Worm (Caenorhabditis elegans) whole organism, L2 larva: ENCODE data around the gene ZK1248.20.

ENCODE experiments used
- F13H6.1 ChIP-seq: sonication (generic microtip); optimal IDR thresholded peaks from 2 replicates; lab custom pipeline; 2016; ENCODE audit warnings: missing genetic modification characterization, missing compliant biosample characterization
- R02D3.7 ChIP-seq: fragments of 150-350 bp; optimal IDR thresholded peaks from 2 replicates; lab custom pipeline; 2014; ENCODE audit warnings: missing biosample characterization, missing genetic modification characterization
- Y55F3AM.14 ChIP-seq: fragments of 200-800 bp; sonication (Bioruptor generic); optimal IDR thresholded peaks from 2 replicates; lab custom pipeline; 2018; ENCODE audit warnings: mild to moderate bottlenecking, missing genetic modification characterization, missing compliant biosample characterization
- ZK546.5 ChIP-seq: sonication (generic microtip); optimal IDR thresholded peaks from 2 replicates; lab custom pipeline; 2017; ENCODE audit warnings: missing biosample characterization, missing genetic modification characterization
- alr-1 ChIP-seq: fragments of 150-350 bp; optimal IDR thresholded peaks from 2 replicates; lab custom pipeline; 2014; ENCODE audit warnings: missing biosample characterization, missing genetic modification characterization
- aly-2 ChIP-seq: fragments of 150-350 bp; optimal IDR thresholded peaks from 2 replicates; lab custom pipeline; 2014; ENCODE audit warnings: missing biosample characterization, missing genetic modification characterization
- ama-1 ChIP-seq: fragments of 150-350 bp; optimal IDR thresholded peaks from 2 replicates; lab custom pipeline; 2018; ENCODE audit warnings: inconsistent platforms
- blmp-1 ChIP-seq: sonication (generic microtip); optimal IDR thresholded peaks from 2 replicates; lab custom pipeline; 2017; ENCODE audit warnings: missing genetic modification characterization, mild to moderate bottlenecking, missing compliant biosample characterization, antibody characterized with exemption, moderate library complexity; ENCODE audit not compliant: insufficient read depth
- ceh-16 ChIP-seq: fragments of 150-350 bp; optimal IDR thresholded peaks from 2 replicates; lab custom pipeline; 2014; ENCODE audit warnings: missing biosample characterization, missing genetic modification characterization
- ceh-82 ChIP-seq: fragments of 150-350 bp; optimal IDR thresholded peaks from 2 replicates; lab custom pipeline; 2014; ENCODE audit warnings: missing biosample characterization, missing genetic modification characterization
- crh-2 ChIP-seq: sonication (generic microtip); optimal IDR thresholded peaks from 2 replicates; lab custom pipeline; 2017; ENCODE audit warnings: missing biosample characterization, missing genetic modification characterization
- dmd-4 ChIP-seq: sonication (generic microtip); optimal IDR thresholded peaks from 2 replicates; lab custom pipeline; 2017; ENCODE audit warnings: missing biosample characterization, missing genetic modification characterization
- egl-27 ChIP-seq: sonication (generic microtip); optimal IDR thresholded peaks from 3 replicates; lab custom pipeline; 2017; ENCODE audit warnings: missing biosample characterization, missing genetic modification reagents, missing genetic modification characterization
- elt-1 ChIP-seq: fragments of 150-350 bp; optimal IDR thresholded peaks from 2 replicates; lab custom pipeline; 2014; ENCODE audit warnings: missing biosample characterization, missing genetic modification characterization
- elt-3 ChIP-seq: sonication (generic microtip); optimal IDR thresholded peaks from 2 replicates; lab custom pipeline; 2017; ENCODE audit warnings: missing biosample characterization, missing genetic modification characterization
- fos-1 ChIP-seq: fragments of 150-350 bp; optimal IDR thresholded peaks from 2 replicates; lab custom pipeline; 2014; ENCODE audit warnings: missing biosample characterization, missing genetic modification characterization
- lin-11 ChIP-seq: fragments of 150-350 bp; sonication (generic microtip); optimal IDR thresholded peaks from 2 replicates; lab custom pipeline; 2014; ENCODE audit warnings: missing biosample characterization, missing genetic modification characterization, inconsistent platforms, mixed read lengths
- lin-13 ChIP-seq: fragments of 150-350 bp; optimal IDR thresholded peaks from 2 replicates; lab custom pipeline; 2014; ENCODE audit warnings: missing biosample characterization, missing genetic modification reagents, missing genetic modification characterization
- lin-39 ChIP-seq: fragments of 150-350 bp; optimal IDR thresholded peaks from 2 replicates; lab custom pipeline; 2014; ENCODE audit warnings: missing biosample characterization, missing genetic modification reagents, missing genetic modification characterization
- lsy-2 ChIP-seq, 2 experiments: fragments of 150-350 bp in 1 of 2; sonication (generic microtip) in 1 of 2; optimal IDR thresholded peaks; 2 replicates each; lab custom pipeline; 2014 to 2017; ENCODE audit warnings: missing biosample characterization in 2 of 2, missing genetic modification characterization in 2 of 2
- mab-5 ChIP-seq: fragments of 150-350 bp; optimal IDR thresholded peaks from 2 replicates; lab custom pipeline; 2014; ENCODE audit warnings: missing biosample characterization, missing genetic modification characterization
- mbf-1 ChIP-seq: sonication (generic microtip); optimal IDR thresholded peaks from 2 replicates; lab custom pipeline; 2017; ENCODE audit warnings: missing biosample characterization, missing genetic modification characterization
- mdl-1 ChIP-seq, 2 experiments: fragments of 150-350 bp in 1 of 2; sonication (generic microtip) in 1 of 2; optimal IDR thresholded peaks; 2 replicates each; lab custom pipeline; 2017; ENCODE audit warnings: missing biosample characterization in 2 of 2, missing genetic modification characterization in 2 of 2
- nhr-11 ChIP-seq: fragments of 150-350 bp; optimal IDR thresholded peaks from 2 replicates; lab custom pipeline; 2014; ENCODE audit warnings: missing biosample characterization, missing genetic modification characterization
- nhr-12 ChIP-seq: fragments of 150-350 bp; optimal IDR thresholded peaks from 2 replicates; lab custom pipeline; 2014; ENCODE audit warnings: missing biosample characterization, missing genetic modification characterization
- nhr-21 ChIP-seq: fragments of 150-350 bp; optimal IDR thresholded peaks from 2 replicates; lab custom pipeline; 2014; ENCODE audit warnings: missing biosample characterization, missing genetic modification characterization
- nhr-23 ChIP-seq: fragments of 150-350 bp; optimal IDR thresholded peaks from 2 replicates; lab custom pipeline; 2014; ENCODE audit warnings: missing biosample characterization, missing genetic modification reagents, missing genetic modification characterization
- nhr-6 ChIP-seq: fragments of 150-350 bp; optimal IDR thresholded peaks from 2 replicates; lab custom pipeline; 2014; ENCODE audit warnings: missing biosample characterization, missing genetic modification characterization
- peb-1 ChIP-seq: fragments of 150-350 bp; optimal IDR thresholded peaks from 2 replicates; lab custom pipeline; 2014; ENCODE audit warnings: missing biosample characterization, missing genetic modification characterization
- skn-1 ChIP-seq: sonication (generic microtip); optimal IDR thresholded peaks from 2 replicates; lab custom pipeline; 2017; ENCODE audit warnings: missing biosample characterization, missing genetic modification characterization
- sma-3 ChIP-seq: sonication (generic microtip); optimal IDR thresholded peaks from 2 replicates; lab custom pipeline; 2016; ENCODE audit warnings: missing genetic modification reagents, missing genetic modification characterization, missing compliant biosample characterization
- sma-9 ChIP-seq, 2 experiments: fragments of 150-350 bp in 1 of 2; sonication (generic microtip) in 1 of 2; optimal IDR thresholded peaks; 2 replicates each; lab custom pipeline; 2014 to 2016; ENCODE audit warnings: missing genetic modification characterization in 2 of 2, mild to moderate bottlenecking in 1 of 2, missing biosample characterization in 1 of 2, missing compliant biosample characterization in 1 of 2, missing genetic modification reagents in 1 of 2, moderate library complexity in 1 of 2
- unc-39 ChIP-seq: fragments of 150-350 bp; optimal IDR thresholded peaks from 2 replicates; lab custom pipeline; 2014; ENCODE audit warnings: missing biosample characterization, missing genetic modification characterization
- unc-62 ChIP-seq: fragments of 150-350 bp; optimal IDR thresholded peaks from 2 replicates; lab custom pipeline; 2014; ENCODE audit warnings: missing biosample characterization, missing genetic modification reagents, missing genetic modification characterization
- ztf-1 ChIP-seq: fragments of 200-800 bp; sonication (Bioruptor generic); conservative IDR thresholded peaks from 2 replicates; pipeline ENCODE4 v1.3.6; 2022; ENCODE audit warnings: missing genetic modification characterization, missing compliant biosample characterization
- ztf-11 ChIP-seq: sonication (generic microtip); optimal IDR thresholded peaks from 2 replicates; lab custom pipeline; 2017; ENCODE audit warnings: missing biosample characterization, missing genetic modification characterization
- ztf-4 ChIP-seq: fragments of 150-350 bp; optimal IDR thresholded peaks from 2 replicates; lab custom pipeline; 2014; ENCODE audit warnings: missing biosample characterization, missing genetic modification characterization

ZK1248.20 gene

ce11 chrII:5845441-5845840 is 29.0 kb downstream of the ZK1248.20 start, which contains the start of the genes ZK1248.17 and H41C03.3:
Gene ZK1248.17 (minus strand): TSS chrII:5845541.
Gene H41C03.3 (plus strand): TSS chrII:5845777.
- no peak for TF ChIP-seq unc-39 (tag; lab: Kevin White, UChicago)
- no peak for TF ChIP-seq mdl-1 (tag; optimal IDR thresholded peaks at IDR 0.05; lab: Kevin White, UChicago)
- no peak for TF ChIP-seq mab-5 (tag; lab: Kevin White, UChicago)
- no peak for TF ChIP-seq nhr-21 (tag; lab: Kevin White, UChicago)
- no peak for TF ChIP-seq dmd-4 (tag; lab: Kevin White, UChicago)
- TF ChIP-seq ceh-16 (tag; lab: Kevin White, UChicago), result no peak
- TF ChIP-seq unc-62 (GFP tag; lab: Kevin White, UChicago), result no peak
- TF ChIP-seq peb-1 (tag; lab: Kevin White, UChicago), result no peak
- no peak for TF ChIP-seq elt-3 (tag; lab: Kevin White, UChicago)
- no peak for TF ChIP-seq lin-39 (tag; lab: Kevin White, UChicago)
- no peak for TF ChIP-seq ztf-1 (GFP tag; lab: Robert Waterston, UW)
- no peak for TF ChIP-seq crh-2 (tag; lab: Kevin White, UChicago)
- TF ChIP-seq nhr-12 (tag; lab: Kevin White, UChicago), result no peak
- TF ChIP-seq nhr-11 (tag; lab: Kevin White, UChicago), result no peak
- TF ChIP-seq alr-1, result no peak
- TF ChIP-seq ztf-4, result no peak
- TF ChIP-seq lsy-2 (tag; optimal IDR thresholded peaks at IDR 0.05; lab: Kevin White, UChicago), result no peak

- TF ChIP-seq fos-1 (tag; lab: Kevin White, UChicago) (peak; percentile 25), lin-11 (tag; lab: Kevin White, UChicago) (no peak)
- TF ChIP-seq, all 48 proteins: peak for 1
Measured at ce11 chrII:5846181-5846580, 29.7 kb downstream of the ZK1248.20 start.

DNA sequence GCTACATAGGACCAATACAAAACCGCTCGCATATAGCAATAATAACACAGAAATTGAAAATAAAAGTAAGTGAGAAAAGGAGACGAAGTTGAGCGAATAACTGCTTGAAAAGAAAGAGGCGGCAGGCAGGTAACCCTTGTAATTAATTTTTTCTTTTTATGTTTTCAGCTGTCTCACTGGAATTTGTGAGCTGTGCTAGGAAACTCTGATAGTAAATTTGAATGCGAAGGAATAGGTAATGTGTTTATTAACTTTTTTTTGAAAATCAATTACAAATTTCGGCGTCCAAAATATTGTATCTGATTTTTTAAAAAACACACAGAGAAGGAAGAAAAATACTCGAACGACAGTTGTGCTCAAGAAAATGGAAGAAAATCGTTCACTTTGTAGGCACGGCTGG is 35.6 kb downstream of the ZK1248.20 start, which contains the start of gene H41C03.2:
H41C03.2 (minus strand) TSS at position 101 of the 400 bp plus-strand sequence.
- TF ChIP-seq aly-2 (tag; lab: Kevin White, UChicago) (no peak), sma-9 (GFP tag; optimal IDR thresholded peaks at IDR 0.05; lab: Kevin White, UChicago) (no peak), sma-9 (tag; optimal IDR thresholded peaks at IDR 0.05; lab: Kevin White, UChicago) (no peak), nhr-6 (tag; lab: Kevin White, UChicago) (no peak), crh-2 (tag; lab: Kevin White, UChicago) (no peak), Y55F3AM.14 (GFP tag; lab: Kevin White, UChicago) (no peak), alr-1 (no peak), egl-27 (no peak), ztf-4 (no peak), F13H6.1 (tag; lab: Kevin White, UChicago) (no peak), nhr-21 (tag; lab: Kevin White, UChicago) (no peak), nhr-23 (tag; lab: Kevin White, UChicago) (no peak), skn-1 (tag; lab: Kevin White, UChicago) (no peak), lin-13 (GFP tag; lab: Kevin White, UChicago) (no peak)

ce11 chrII:5853261-5853660 is 36.8 kb downstream of the ZK1248.20 start:
- TF ChIP-seq nhr-21 (tag; lab: Kevin White, UChicago) (peak; percentile 60), egl-27 (peak; percentile 30), sma-3 (GFP tag; lab: Kevin White, UChicago) (peak; percentile 16), sma-9 (GFP tag; optimal IDR thresholded peaks at IDR 0.05; lab: Kevin White, UChicago) (peak; percentile 18), sma-9 (tag; optimal IDR thresholded peaks at IDR 0.05; lab: Kevin White, UChicago) (no peak), blmp-1 (tag; lab: Kevin White, UChicago) (peak; percentile 28), ZK546.5 (tag; lab: Kevin White, UChicago) (no peak)
- TF ChIP-seq, all 48 proteins: peak for 5

DNA sequence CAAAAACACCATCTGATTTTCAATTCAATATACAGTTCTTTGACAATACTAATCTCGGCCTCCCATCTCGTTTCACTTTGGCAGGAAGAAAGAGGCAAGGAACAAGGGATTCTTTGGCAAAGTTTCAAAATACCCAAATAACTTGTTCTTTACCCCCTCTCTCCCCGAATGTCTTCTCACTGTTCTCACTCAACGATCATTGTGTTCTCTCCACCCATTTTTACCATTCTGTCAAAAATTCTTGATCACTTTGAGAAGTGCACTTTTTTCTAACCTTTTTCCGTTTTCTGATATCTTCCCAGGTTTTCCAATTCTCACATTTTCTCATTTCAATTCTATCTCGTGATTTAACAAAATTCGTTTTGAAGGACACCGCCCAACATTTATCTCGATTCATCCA is 37.7 kb downstream of the ZK1248.20 start, which contains the start of gene H41C03.1:
H41C03.1 (plus strand) TSS at position 301 of the 400 bp plus-strand sequence.
- TF ChIP-seq ztf-11 (tag; lab: Kevin White, UChicago), result no peak
- no peak for TF ChIP-seq nhr-23 (tag; lab: Kevin White, UChicago)
- no peak for TF ChIP-seq elt-1 (tag; lab: Kevin White, UChicago)
- no peak for TF ChIP-seq lin-13 (GFP tag; lab: Kevin White, UChicago)
- TF ChIP-seq nhr-11 (tag; lab: Kevin White, UChicago), result no peak
- TF ChIP-seq peb-1 (tag; lab: Kevin White, UChicago), result no peak
- no peak for TF ChIP-seq ceh-82 (tag; lab: Kevin White, UChicago)
- TF ChIP-seq egl-27, result no peak
- no peak for TF ChIP-seq elt-3 (tag; lab: Kevin White, UChicago)
- TF ChIP-seq unc-62 (GFP tag; lab: Kevin White, UChicago), result no peak
- TF ChIP-seq nhr-6 (tag; lab: Kevin White, UChicago), result no peak
- TF ChIP-seq lin-11 (tag; lab: Kevin White, UChicago), result no peak
- no peak for TF ChIP-seq mab-5 (tag; lab: Kevin White, UChicago)
- no peak for TF ChIP-seq mdl-1 (tag; optimal IDR thresholded peaks at IDR 0.05; lab: Kevin White, UChicago)
- TF ChIP-seq ztf-4, result no peak
- TF ChIP-seq mbf-1, result no peak
- TF ChIP-seq R02D3.7, result no peak
- TF ChIP-seq ama-1 (lab: Kevin White, UChicago), result no peak
- TF ChIP-seq blmp-1 (tag; lab: Kevin White, UChicago), result no peak
- TF ChIP-seq nhr-21 (tag; lab: Kevin White, UChicago), result no peak
- TF ChIP-seq, all 48 proteins: peak for 0
